Fruit fly (Drosophila melanogaster) whole organism, embryonic: ENCODE data around the gene CG4982.

Experiments used
- CG15696 ChIP-seq: fragments of 200-800 bp; sonication (Bioruptor generic); optimal IDR thresholded peaks from 2 replicates; lab custom pipeline; 2019; ENCODE audit warnings: missing biosample characterization, mild to moderate bottlenecking, missing genetic modification characterization, moderate library complexity
- CG8359 ChIP-seq: fragments of 200-800 bp; sonication (Bioruptor generic); optimal IDR thresholded peaks from 2 replicates; lab custom pipeline; 2017; ENCODE audit warnings: missing biosample characterization, mild to moderate bottlenecking, missing genetic modification characterization, borderline replicate concordance
- CG8944 ChIP-seq: fragments of 200-800 bp; sonication (Bioruptor generic); optimal IDR thresholded peaks from 3 replicates; lab custom pipeline; 2016; ENCODE audit warnings: missing biosample characterization, missing genetic modification characterization
- Vsx1 ChIP-seq: fragments of 200-800 bp; sonication (Bioruptor generic); optimal IDR thresholded peaks from 2 replicates; lab custom pipeline; 2017; ENCODE audit warnings: missing biosample characterization, mild to moderate bottlenecking, missing genetic modification characterization, missing genetic modification reagents
- btn ChIP-seq: fragments of 200-800 bp; sonication (Bioruptor generic); optimal IDR thresholded peaks from 2 replicates; lab custom pipeline; 2016; ENCODE audit warnings: missing biosample characterization, missing genetic modification characterization
- fu2 ChIP-seq: fragments of 200-800 bp; sonication (Bioruptor generic); optimal IDR thresholded peaks from 2 replicates; lab custom pipeline; 2016; ENCODE audit warnings: missing biosample characterization, missing genetic modification characterization
- shn ChIP-seq: fragments of 200-800 bp; sonication (Bioruptor generic); optimal IDR thresholded peaks from 3 replicates; lab custom pipeline; 2016; ENCODE audit warnings: missing biosample characterization, missing genetic modification characterization

- TF ChIP-seq fu2 (GFP tag; lab: Kevin White, UChicago) (no peak), shn (no peak), Vsx1 (no peak), CG8944 (GFP tag; lab: Kevin White, UChicago) (no peak), CG8359 (GFP tag; lab: Kevin White, UChicago) (no peak), btn (no peak), CG15696 (tag; lab: Kevin White, UChicago) (no peak)
Observed at dm6 chr3L:16277135-16277534, 24.1 kb upstream of the CG4982 start, which contains the start of gene CG13065.
